Fruit fly (Drosophila melanogaster): ENCODE measurements around the gene tld.

Gene tld

DNA sequence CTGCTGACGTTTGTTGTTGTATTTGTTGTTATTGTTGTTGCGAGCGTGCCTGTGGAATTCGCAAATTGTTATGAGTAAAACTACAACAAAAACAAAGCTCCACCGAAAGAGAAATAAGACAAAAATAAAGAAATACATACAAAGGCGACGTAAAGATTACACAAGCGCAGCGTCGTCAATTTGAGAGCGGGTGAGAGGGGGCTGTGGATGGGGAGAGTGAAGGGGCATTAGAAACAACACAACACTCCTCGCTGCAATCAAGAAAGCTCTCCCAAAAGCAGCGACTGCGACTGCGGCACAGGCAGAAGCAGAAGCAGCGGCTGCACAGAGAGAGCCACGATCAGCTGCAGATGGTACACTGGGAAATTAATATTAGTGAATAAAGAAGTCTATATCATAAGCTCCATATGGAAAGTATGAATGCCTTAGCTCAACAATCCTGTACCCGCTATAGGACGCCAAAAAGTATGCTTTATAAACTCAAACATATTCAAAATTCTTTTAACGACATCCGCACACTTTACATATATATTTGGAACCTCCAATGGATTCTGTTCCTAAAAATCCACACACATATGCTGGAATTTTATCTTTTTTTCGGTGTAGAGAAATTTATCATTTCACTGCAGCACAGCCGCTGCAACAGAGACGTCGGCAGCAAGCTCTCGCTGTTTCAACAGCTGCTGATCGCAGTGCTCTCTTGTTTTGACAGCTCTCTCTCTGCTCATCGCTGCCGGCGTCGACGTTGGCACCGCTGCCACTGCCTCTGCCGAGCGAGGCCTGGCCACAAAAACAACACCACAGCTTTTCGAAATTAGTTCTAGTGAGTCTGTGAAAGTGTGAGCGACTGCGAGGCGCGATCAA is 19.2 kb downstream of the tld start, which contains the start of gene CG13631 (continued):
- TF ChIP-seq CG1603 (tag; optimal IDR thresholded peaks at IDR 0.05) (peak; percentile 81), vvl (GFP tag; IDR thresholded peaks at IDR 0.05) (peak; percentile 93), Spps (tag; optimal IDR thresholded peaks at IDR 0.05) (peak; percentile 95), CG7928 (GFP tag; optimal IDR thresholded peaks at IDR 0.05) (no peak), tll (GFP tag; optimal IDR thresholded peaks at IDR 0.05) (no peak), CG12942 (GFP tag; optimal IDR thresholded peaks at IDR 0.05) (peak; percentile 90), CG4328 (GFP tag; optimal IDR thresholded peaks at IDR 0.05) (peak; percentile 84), tap (tag; optimal IDR thresholded peaks at IDR 0.05) (peak; percentile 93), Poxn (GFP tag; IDR thresholded peaks at IDR 0.05) (no peak), jigr1 (GFP tag; IDR thresholded peaks at IDR 0.05) (peak; percentile 90), trh (GFP tag; optimal IDR thresholded peaks at IDR 0.05) (peak; percentile 89), CG13296 (GFP tag; optimal IDR thresholded peaks at IDR 0.05) (peak; percentile 63), HmgZ (tag; optimal IDR thresholded peaks at IDR 0.05) (peak; percentile 55), crol (GFP tag; IDR thresholded peaks at IDR 0.05) (peak; percentile 97), Adf1 (GFP tag; IDR thresholded peaks at IDR 0.05) (peak; percentile 87), dysf (GFP tag; IDR thresholded peaks at IDR 0.05) (peak; percentile 94), az2 (GFP tag; optimal IDR thresholded peaks at IDR 0.05) (peak; percentile 97), CG9797 (GFP tag; optimal IDR thresholded peaks at IDR 0.05) (peak; percentile 32), CG2889 (GFP tag; IDR thresholded peaks at IDR 0.05) (peak; percentile 69; the same call in 1 of the 3 replicates), kah (GFP tag; optimal IDR thresholded peaks at IDR 0.05) (peak; percentile 86), Hr3 (GFP tag; optimal IDR thresholded peaks at IDR 0.05) (peak; percentile 95), CG17359 (tag; optimal IDR thresholded peaks at IDR 0.05) (peak; percentile 96), CG18764 (GFP tag; optimal IDR thresholded peaks at IDR 0.05) (peak; percentile 90), Rfx (GFP tag; IDR thresholded peaks at IDR 0.05) (peak; percentile 58), CG2116 (GFP tag; optimal IDR thresholded peaks at IDR 0.05) (peak; percentile 68), CG6854 (GFP tag; optimal IDR thresholded peaks at IDR 0.05) (peak; percentile 67), CG6689 (GFP tag; IDR thresholded peaks at IDR 0.05) (peak; percentile 96), Hr78 (GFP tag; optimal IDR thresholded peaks at IDR 0.05) (peak in 1 of 2 experiments; percentile 85), fd64A (GFP tag; optimal IDR thresholded peaks at IDR 0.05) (peak; percentile 90), CG5245 (GFP tag; optimal IDR thresholded peaks at IDR 0.05) (peak; percentile 94), Aef1 (GFP tag; IDR thresholded peaks at IDR 0.05) (peak; percentile 78), org-1 (GFP tag; optimal IDR thresholded peaks at IDR 0.05) (peak; percentile 92), CG14441 (GFP tag; IDR thresholded peaks at IDR 0.05) (peak; percentile 88), CG17612 (GFP tag; IDR thresholded peaks at IDR 0.05) (peak; percentile 66; the same call in 1 of the 2 replicates), gsb (GFP tag; IDR thresholded peaks at IDR 0.05) (peak; percentile 54; the same call in 1 of the 2 replicates), CG32767 (GFP tag; IDR thresholded peaks at IDR 0.05) (peak; percentile 89), NK7.1 (GFP tag; optimal IDR thresholded peaks at IDR 0.05) (peak; percentile 79), run (tag; optimal IDR thresholded peaks at IDR 0.05) (peak; percentile 91), CrebB (tag; optimal IDR thresholded peaks at IDR 0.05) (peak; percentile 76), croc (GFP tag; conservative IDR thresholded peaks at IDR 0.05) (peak; percentile 97), Ets65A (GFP tag) (peak; percentile 99), fd96Cb (tag; optimal IDR thresholded peaks at IDR 0.05) (peak; percentile 98), CG3726 (GFP tag; IDR thresholded peaks at IDR 0.05) (peak; percentile 83; the same call in 2 of the 3 replicates), mirr (GFP tag; optimal IDR thresholded peaks at IDR 0.05) (no peak), CG34376 (GFP tag; optimal IDR thresholded peaks at IDR 0.05) (peak; percentile 4), ato (GFP tag; IDR thresholded peaks at IDR 0.05; ENCODE audit: partially characterized antibody) (no peak), ewg (GFP tag; optimal IDR thresholded peaks at IDR 0.05) (peak; percentile 96), CG4820 (GFP tag; optimal IDR thresholded peaks at IDR 0.05) (peak; percentile 97), Dad (GFP tag; optimal IDR thresholded peaks at IDR 0.05) (peak; percentile 83)

All from whole organism, embryonic.